Worm (Caenorhabditis elegans) whole organism, L4/young adult: Measurements from ENCODE around the gene srh-82.

Experiments used
- W03F9.2 ChIP-seq: fragments of 150-350 bp; optimal IDR thresholded peaks from 2 replicates; lab custom pipeline; 2014; ENCODE audit warnings: missing biosample characterization, missing genetic modification characterization
- dao-5 ChIP-seq: sonication (generic microtip); optimal IDR thresholded peaks from 2 replicates; lab custom pipeline; 2016; ENCODE audit warnings: missing genotype, missing genetic modification characterization, moderate library complexity, missing compliant biosample characterization
- him-1 ChIP-seq: sonication (generic microtip); optimal IDR thresholded peaks from 2 replicates; lab custom pipeline; 2016; ENCODE audit warnings: missing genotype, missing genetic modification reagents, missing genetic modification characterization, missing compliant biosample characterization

DNA sequence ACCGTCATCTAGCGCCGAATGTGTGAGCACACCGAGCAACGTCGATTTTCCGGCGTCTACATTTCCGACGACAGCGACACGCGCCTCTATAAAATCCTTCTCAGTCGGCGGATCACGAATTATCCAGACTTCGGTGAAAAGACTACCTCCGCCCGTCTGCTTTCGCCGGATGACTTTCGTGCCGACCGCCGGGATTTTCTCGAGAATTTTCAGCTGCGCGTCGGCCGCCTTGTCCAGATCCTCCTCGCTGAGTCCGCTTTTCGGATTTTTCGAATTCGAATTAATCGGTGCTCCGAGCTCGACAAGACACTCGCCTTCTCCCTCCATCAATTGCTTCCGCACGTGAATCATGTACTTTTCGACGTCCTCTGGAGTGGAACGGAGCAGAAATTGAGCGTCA, 22.6 kb upstream of the srh-82 start:
- TF ChIP-seq dao-5 (tag; lab: Kevin White, UChicago) = no peak
- TF ChIP-seq W03F9.2 (tag; lab: Kevin White, UChicago) = no peak
- TF ChIP-seq him-1 (tag; lab: Kevin White, UChicago) = no peak
